Worm (Caenorhabditis elegans): ENCODE results near the gene str-228.
"Not testable (repeated sequence)": the region's sequence is repeated elsewhere in the genome, so short reads cannot be mapped to it uniquely, and the experiment has no call there.

- TF ChIP-seq klf-2 (GFP tag; conservative IDR thresholded peaks at IDR 0.05); ref-1 (GFP tag; conservative IDR thresholded peaks at IDR 0.05); T22C8.4 (GFP tag; IDR thresholded peaks at IDR 0.05); ztf-23 (GFP tag; IDR thresholded peaks at IDR 0.05); tab-1 (GFP tag; IDR thresholded peaks at IDR 0.05); med-1 (GFP tag; optimal IDR thresholded peaks at IDR 0.05; ENCODE audit: insufficient read depth): not testable (repeated sequence)
- TF ChIP-seq flt-1 (GFP tag; IDR thresholded peaks at IDR 0.05) = peak; percentile 65; the same call in 1 of the 2 replicates
These were observed 10.4 kb downstream of the str-228 start for ce11 chrV:3520412-3520811.
